Fruit fly (Drosophila melanogaster) whole organism, embryonic: ENCODE data around the gene CG43630.

Experiments
- Adf1 ChIP-seq: fragments of 200-800 bp; sonication (Bioruptor generic); IDR thresholded peaks from 2 replicates; pipeline ENCODE4 v1.3.6; 2022; ENCODE audit warnings: missing biosample characterization, missing genetic modification characterization
- Bgb ChIP-seq: fragments of 200-800 bp; sonication (Bioruptor generic); IDR thresholded peaks from 2 replicates; pipeline ENCODE4 v1.3.6; 2022; ENCODE audit warnings: missing biosample characterization, missing genetic modification characterization; ENCODE audit not compliant: partially characterized antibody
- CG10267 ChIP-seq: fragments of 200-800 bp; sonication (Bioruptor generic); optimal IDR thresholded peaks from 2 replicates; lab custom pipeline; 2018; ENCODE audit warnings: missing biosample characterization, mild to moderate bottlenecking, missing genetic modification characterization, moderate library complexity
- CG10654 ChIP-seq: fragments of 200-800 bp; sonication (Bioruptor generic); optimal IDR thresholded peaks from 2 replicates; lab custom pipeline; 2016; ENCODE audit warnings: missing biosample characterization, missing genetic modification characterization
- CG11398 ChIP-seq: fragments of 200-800 bp; sonication (Bioruptor generic); optimal IDR thresholded peaks from 2 replicates; lab custom pipeline; 2016; ENCODE audit warnings: missing biosample characterization, missing genetic modification characterization
- CG12942 ChIP-seq: fragments of 200-800 bp; sonication (Bioruptor generic); optimal IDR thresholded peaks from 3 replicates; lab custom pipeline; 2016; ENCODE audit warnings: missing biosample characterization, missing genetic modification characterization
- CG13287 ChIP-seq: fragments of 200-800 bp; sonication (Bioruptor generic); IDR thresholded peaks from 2 replicates; pipeline ENCODE4 v1.3.6; 2022; ENCODE audit warnings: missing biosample characterization, missing genetic modification characterization; ENCODE audit not compliant: partially characterized antibody
- CG14050 ChIP-seq: fragments of 200-800 bp; sonication (Bioruptor generic); IDR thresholded peaks from 3 replicates; pipeline ENCODE4 v1.3.6; 2022; ENCODE audit warnings: missing biosample characterization, missing genetic modification characterization
- CG17328 ChIP-seq: fragments of 200-800 bp; sonication (Bioruptor generic); IDR thresholded peaks from 2 replicates; pipeline ENCODE4 v1.3.6; 2022; ENCODE audit warnings: missing biosample characterization, missing genetic modification characterization
- CG17361 ChIP-seq: fragments of 200-800 bp; sonication (Bioruptor generic); IDR thresholded peaks from 3 replicates; pipeline ENCODE4 v1.3.6; 2022; ENCODE audit warnings: missing biosample characterization, missing genetic modification characterization
- CG17568 ChIP-seq: fragments of 200-800 bp; sonication (Bioruptor generic); optimal IDR thresholded peaks from 2 replicates; lab custom pipeline; 2018; ENCODE audit warnings: missing biosample characterization, mild to moderate bottlenecking, missing genetic modification characterization, moderate library complexity
- CG17829 ChIP-seq: fragments of 200-800 bp; optimal IDR thresholded peaks from 2 replicates; lab custom pipeline; 2019; ENCODE audit warnings: missing biosample characterization, mild to moderate bottlenecking, missing genetic modification characterization, moderate library complexity
- CG2712 ChIP-seq: fragments of 200-800 bp; optimal IDR thresholded peaks from 3 replicates; lab custom pipeline; 2019; ENCODE audit warnings: missing biosample characterization, mild to moderate bottlenecking, missing genetic modification characterization, moderate library complexity
- CG32767 ChIP-seq: fragments of 200-800 bp; sonication (Bioruptor generic); IDR thresholded peaks from 2 replicates; pipeline ENCODE4 v1.3.6; 2022; ENCODE audit warnings: missing biosample characterization, missing genetic modification characterization
- CG32772 ChIP-seq: fragments of 200-800 bp; sonication (Bioruptor generic); IDR thresholded peaks from 2 replicates; pipeline ENCODE4 v1.3.6; 2022; ENCODE audit warnings: missing biosample characterization, missing genetic modification characterization
- CG33557 ChIP-seq: fragments of 200-800 bp; sonication (Bioruptor generic); optimal IDR thresholded peaks from 2 replicates; lab custom pipeline; 2019; ENCODE audit warnings: missing biosample characterization, mild to moderate bottlenecking, missing genetic modification characterization, moderate library complexity
- CG34224 ChIP-seq: fragments of 200-800 bp; sonication (Bioruptor generic); IDR thresholded peaks from 3 replicates; pipeline ENCODE4 v1.3.6; 2022; ENCODE audit warnings: missing biosample characterization, missing genetic modification characterization; ENCODE audit not compliant: partially characterized antibody
- CG3726 ChIP-seq: fragments of 200-800 bp; sonication (Bioruptor generic); IDR thresholded peaks from 3 replicates; pipeline ENCODE4, ENCODE4 v1.3.6; 2022; ENCODE audit warnings: missing biosample characterization, missing genetic modification characterization
- CG4328 ChIP-seq: fragments of 200-800 bp; sonication (Bioruptor generic); optimal IDR thresholded peaks from 3 replicates; lab custom pipeline; 2017; ENCODE audit warnings: missing biosample characterization, missing genetic modification reagents, missing genetic modification characterization
- CG4404 ChIP-seq: fragments of 200-800 bp; sonication (Bioruptor generic); IDR thresholded peaks from 2 replicates; pipeline ENCODE4 v1.3.6; 2022; ENCODE audit warnings: missing biosample characterization, missing genetic modification characterization
- CG7372 ChIP-seq: fragments of 200-800 bp; sonication (Bioruptor generic); IDR thresholded peaks from 2 replicates; pipeline ENCODE4 v1.3.6; 2022; ENCODE audit warnings: missing biosample characterization, missing genetic modification characterization
- CG9876 ChIP-seq: fragments of 200-800 bp; sonication (Bioruptor generic); optimal IDR thresholded peaks from 2 replicates; lab custom pipeline; 2016; ENCODE audit warnings: missing biosample characterization, missing genetic modification characterization
- E2f1 ChIP-seq: fragments of 200-800 bp; sonication (Bioruptor generic); IDR thresholded peaks from 2 replicates; pipeline ENCODE4 v1.3.6; 2022; ENCODE audit warnings: missing biosample characterization, missing genetic modification characterization
- Fer3 ChIP-seq: fragments of 200-800 bp; sonication (Bioruptor generic); optimal IDR thresholded peaks from 2 replicates; lab custom pipeline; 2018; ENCODE audit warnings: missing biosample characterization, mild to moderate bottlenecking, missing genetic modification characterization, moderate library complexity
- HLH3B ChIP-seq: fragments of 200-800 bp; sonication (Bioruptor generic); IDR thresholded peaks from 2 replicates; pipeline ENCODE4 v1.3.6; 2022; ENCODE audit warnings: missing biosample characterization, missing genetic modification characterization
- Rfx ChIP-seq: fragments of 200-800 bp; sonication (Bioruptor generic); IDR thresholded peaks from 2 replicates; pipeline ENCODE4 v1.3.6; 2022; ENCODE audit warnings: missing biosample characterization, missing genetic modification characterization
- Scr ChIP-seq: fragments of 200-800 bp; sonication (Bioruptor generic); IDR thresholded peaks from 2 replicates; pipeline ENCODE4 v1.3.6; 2022; ENCODE audit warnings: missing biosample characterization, missing genetic modification characterization; ENCODE audit not compliant: partially characterized antibody
- Sry-δ ChIP-seq: fragments of 200-800 bp; sonication (Bioruptor generic); optimal IDR thresholded peaks from 2 replicates; lab custom pipeline; 2016; ENCODE audit warnings: missing biosample characterization, missing genetic modification characterization
- Stat92E ChIP-seq, 3 experiments: fragments of >200 bp in 2 of 3; fragments of 200-800 bp in 1 of 3; sonication (Bioruptor generic) in 1 of 3; optimal IDR thresholded peaks; 2 replicates each; lab custom pipeline; 2017 to 2019; ENCODE audit warnings: missing biosample characterization in 3 of 3, missing genetic modification characterization in 3 of 3, mild to moderate bottlenecking in 1 of 3, moderate library complexity in 1 of 3
- Taf1 ChIP-seq: fragments of 200-800 bp; sonication (Bioruptor generic); IDR thresholded peaks from 2 replicates; pipeline ENCODE4 v1.3.6; 2022; ENCODE audit warnings: missing biosample characterization, missing genetic modification characterization
- bigmax ChIP-seq: fragments of 200-800 bp; sonication (Bioruptor generic); optimal IDR thresholded peaks from 2 replicates; lab custom pipeline; 2018; ENCODE audit warnings: missing biosample characterization, mild to moderate bottlenecking, missing genetic modification characterization
- btn ChIP-seq: fragments of 200-800 bp; sonication (Bioruptor generic); optimal IDR thresholded peaks from 2 replicates; lab custom pipeline; 2016; ENCODE audit warnings: missing biosample characterization, missing genetic modification characterization
- croc ChIP-seq: fragments of 200-800 bp; sonication (Bioruptor generic); conservative IDR thresholded peaks from 3 replicates; pipeline ENCODE4 v1.3.6; 2022; ENCODE audit warnings: missing biosample characterization, missing genetic modification characterization
- dan ChIP-seq: fragments of 200-800 bp; sonication (Bioruptor generic); IDR thresholded peaks from 2 replicates; pipeline ENCODE4 v1.3.6; 2022; ENCODE audit warnings: missing biosample characterization, missing genetic modification characterization
- dati ChIP-seq: fragments of 200-800 bp; sonication (Bioruptor generic); IDR thresholded peaks from 2 replicates; pipeline ENCODE4 v1.3.6; 2022; ENCODE audit warnings: missing biosample characterization, missing genetic modification characterization
- dm ChIP-seq: fragments of 200-800 bp; sonication (Bioruptor generic); optimal IDR thresholded peaks from 3 replicates; lab custom pipeline; 2016; ENCODE audit warnings: missing biosample characterization, missing genetic modification characterization
- kay ChIP-seq: fragments of 200-800 bp; sonication (Bioruptor generic); optimal IDR thresholded peaks from 2 replicates; lab custom pipeline; 2016; ENCODE audit warnings: missing biosample characterization, missing genetic modification characterization
- lola ChIP-seq, 3 experiments: fragments of >200 bp in 2 of 3; fragments of 200-800 bp in 1 of 3; sonication (Bioruptor generic) in 1 of 3; optimal IDR thresholded peaks; 2 replicates each; lab custom pipeline; 2017 to 2019; ENCODE audit warnings: missing biosample characterization in 3 of 3, missing genetic modification characterization in 3 of 3, mild to moderate bottlenecking in 1 of 3, moderate library complexity in 1 of 3
- mam ChIP-seq: fragments of 200-800 bp; sonication (Bioruptor generic); optimal IDR thresholded peaks from 3 replicates; lab custom pipeline; 2016; ENCODE audit warnings: missing biosample characterization, missing genetic modification characterization
- nerfin-1 ChIP-seq: fragments of 200-800 bp; sonication (Bioruptor generic); optimal IDR thresholded peaks from 3 replicates; lab custom pipeline; 2019; ENCODE audit warnings: missing biosample characterization, mild to moderate bottlenecking, missing genetic modification characterization, moderate library complexity
- pfk ChIP-seq: fragments of 200-800 bp; sonication (Bioruptor generic); optimal IDR thresholded peaks from 2 replicates; lab custom pipeline; 2018; ENCODE audit warnings: missing biosample characterization, mild to moderate bottlenecking, missing genetic modification characterization, moderate library complexity
- phol ChIP-seq: fragments of 200-800 bp; sonication (Bioruptor generic); optimal IDR thresholded peaks from 3 replicates; lab custom pipeline; 2018; ENCODE audit warnings: missing biosample characterization, mild to moderate bottlenecking, missing genetic modification characterization, moderate library complexity
- sc ChIP-seq, 3 experiments: fragments of >200 bp in 2 of 3; fragments of 200-800 bp in 1 of 3; sonication (Bioruptor generic) in 1 of 3; optimal IDR thresholded peaks; 2 replicates in 2 of 3; 3 replicates in 1 of 3; lab custom pipeline; 2017; ENCODE audit warnings: mild to moderate bottlenecking in 1 of 3, missing biosample characterization in 1 of 3, missing genetic modification characterization in 1 of 3, missing genetic modification reagents in 1 of 3
- seq ChIP-seq: fragments of 200-800 bp; sonication (Bioruptor generic); IDR thresholded peaks from 2 replicates; pipeline ENCODE4 v1.3.6; 2022; ENCODE audit warnings: missing biosample characterization, missing genetic modification characterization
- so ChIP-seq: fragments of 200-800 bp; sonication (Bioruptor generic); IDR thresholded peaks from 3 replicates; pipeline ENCODE4 v1.3.6; 2022; ENCODE audit warnings: missing biosample characterization, missing genetic modification characterization
- sob ChIP-seq: fragments of 200-800 bp; sonication (Bioruptor generic); IDR thresholded peaks from 2 replicates; pipeline ENCODE4 v1.3.6; 2022; ENCODE audit warnings: missing biosample characterization, missing genetic modification characterization
- stwl ChIP-seq: fragments of 200-800 bp; sonication (Bioruptor generic); optimal IDR thresholded peaks from 3 replicates; lab custom pipeline; 2018; ENCODE audit warnings: missing biosample characterization, mild to moderate bottlenecking, missing genetic modification characterization, moderate library complexity
- unc-4 ChIP-seq: fragments of 200-800 bp; sonication (Bioruptor generic); IDR thresholded peaks from 2 replicates; pipeline ENCODE4 v1.3.6; 2022; ENCODE audit warnings: missing biosample characterization, missing genetic modification characterization; ENCODE audit not compliant: partially characterized antibody
- vfl ChIP-seq: fragments of 200-800 bp; sonication (Bioruptor generic); optimal IDR thresholded peaks from 2 replicates; lab custom pipeline; 2016; ENCODE audit warnings: missing biosample characterization, missing genetic modification characterization
- vvl ChIP-seq: fragments of 200-800 bp; sonication (Bioruptor generic); IDR thresholded peaks from 2 replicates; pipeline ENCODE4 v1.3.6; 2022; ENCODE audit warnings: missing biosample characterization, missing genetic modification characterization

CG43630 gene

DNA sequence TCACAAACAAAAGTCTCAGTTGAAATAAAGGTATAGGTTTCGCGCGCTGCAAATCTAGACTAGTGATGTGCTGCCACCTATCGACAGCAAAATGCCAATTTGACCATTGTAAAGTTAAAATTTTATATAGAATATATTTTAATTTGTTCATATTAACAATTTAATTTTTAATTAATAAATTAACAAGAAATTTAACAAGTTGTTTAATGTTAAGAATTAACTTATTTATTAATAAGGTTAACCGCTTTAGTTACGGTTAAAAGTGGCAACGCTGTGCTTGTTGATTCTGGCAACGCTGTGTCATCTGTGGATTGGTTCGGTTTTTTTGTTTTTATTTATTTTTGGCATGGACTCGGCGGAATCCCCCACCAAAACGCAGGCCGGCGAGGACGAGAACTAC, 45.7 kb downstream of the CG43630 start, which contains the start of gene Not10 (continued):
- peak; percentile 10 for TF ChIP-seq CG33557
- no peak for TF ChIP-seq CG11398
- 0 out of 2 replicates have a peak, but pooled peaks have one; percentile 11 for TF ChIP-seq vvl (GFP tag; lab: Robert Waterston, UW)
- no peak for TF ChIP-seq seq (GFP tag; lab: Robert Waterston, UW)
- peak in 1 of 3 experiments; percentile 11 for TF ChIP-seq lola (GFP tag; optimal IDR thresholded peaks at IDR 0.05; lab: Kevin White, UChicago)
- no peak for TF ChIP-seq pfk
- TF ChIP-seq Scr (GFP tag; lab: Robert Waterston, UW), result peak; percentile 78
- peak; percentile 79 for TF ChIP-seq CG10267 (tag; lab: Kevin White, UChicago)
- TF ChIP-seq so (GFP tag; lab: Robert Waterston, UW), result no peak
- no peak for TF ChIP-seq mam
- TF ChIP-seq E2f1, result peak; percentile 23; the same call in 1 of the 2 replicates
- peak; percentile 83 for TF ChIP-seq unc-4 (GFP tag; lab: Robert Waterston, UW)
- TF ChIP-seq CG9876, result no peak
- peak; percentile 10 for TF ChIP-seq CG10654 (GFP tag; lab: Kevin White, UChicago)
- peak; percentile 35 for TF ChIP-seq nerfin-1 (tag; lab: Kevin White, UChicago)
- peak; percentile 52 for TF ChIP-seq Rfx
- no peak for TF ChIP-seq CG17568 (GFP tag; lab: Kevin White, UChicago)
- no peak for TF ChIP-seq CG32767 (GFP tag; lab: Robert Waterston, UW)
- peak; percentile 17 for TF ChIP-seq CG12942 (GFP tag; lab: Kevin White, UChicago)
- TF ChIP-seq bigmax (GFP tag; lab: Kevin White, UChicago), result peak; percentile 70
- peak; percentile 59 for TF ChIP-seq Sry-δ
- no peak for TF ChIP-seq Stat92E (GFP tag; optimal IDR thresholded peaks at IDR 0.05; lab: Kevin White, UChicago)
- peak; percentile 88 for TF ChIP-seq CG13287 (GFP tag; lab: Robert Waterston, UW)
- no peak for TF ChIP-seq CG4404
- TF ChIP-seq dm (GFP tag; lab: Kevin White, UChicago), result no peak
- peak; percentile 43; the same call in 1 of the 2 replicates for TF ChIP-seq Bgb (GFP tag; lab: Robert Waterston, UW)
- TF ChIP-seq Adf1 (GFP tag; lab: Robert Waterston, UW), result 0 out of 2 replicates have a peak, but pooled peaks have one; percentile 20
- no peak for TF ChIP-seq dati
- peak; percentile 62 for TF ChIP-seq CG17829 (tag; lab: Kevin White, UChicago)
- peak; percentile 62 for TF ChIP-seq CG2712
- TF ChIP-seq HLH3B (GFP tag; lab: Robert Waterston, UW), result peak; percentile 35; the same call in 1 of the 2 replicates
- TF ChIP-seq phol (tag; lab: Kevin White, UChicago), result peak; percentile 62
- peak; percentile 32; the same call in 1 of the 2 replicates for TF ChIP-seq CG7372 (GFP tag; lab: Robert Waterston, UW)
- peak; percentile 9 for TF ChIP-seq Fer3 (tag; lab: Kevin White, UChicago)
- TF ChIP-seq sc (optimal IDR thresholded peaks at IDR 0.05; lab: Kevin White, UChicago), result no peak
- TF ChIP-seq sc (GFP tag; optimal IDR thresholded peaks at IDR 0.05; lab: Kevin White, UChicago), result no peak
- TF ChIP-seq CG14050 (GFP tag; lab: Robert Waterston, UW), result no peak
- TF ChIP-seq vfl (GFP tag; lab: Kevin White, UChicago), result no peak
- TF ChIP-seq CG34224 (GFP tag; lab: Robert Waterston, UW), result peak; percentile 77
- peak; percentile 55 for TF ChIP-seq stwl (tag; lab: Kevin White, UChicago)
- no peak for TF ChIP-seq dan (GFP tag; lab: Robert Waterston, UW)
- TF ChIP-seq sob (GFP tag; lab: Robert Waterston, UW), result 0 out of 2 replicates have a peak, but pooled peaks have one; percentile 43
- TF ChIP-seq CG17328, result no peak
- no peak for TF ChIP-seq CG3726 (GFP tag; lab: Robert Waterston, UW)
- peak; percentile 36 for TF ChIP-seq CG4328 (GFP tag; lab: Kevin White, UChicago)
- TF ChIP-seq kay (GFP tag; lab: Kevin White, UChicago), result peak; percentile 14
- no peak for TF ChIP-seq btn (GFP tag; lab: Kevin White, UChicago)
- TF ChIP-seq CG32772 (GFP tag; lab: Robert Waterston, UW), result no peak
- TF ChIP-seq CG17361 (GFP tag; lab: Robert Waterston, UW), result peak; percentile 60
- TF ChIP-seq Taf1 (GFP tag; lab: Robert Waterston, UW), result no peak
- no peak for TF ChIP-seq croc (GFP tag; lab: Robert Waterston, UW)
